Fruit fly (Drosophila melanogaster): ENCODE data around the gene ey.

The ey gene

dm6 chr4:670905-671419 lies 26.5 kb upstream of the ey start, which contains the start of gene CG11360 (continued):
- TF ChIP-seq Dip3 (GFP tag; optimal IDR thresholded peaks at IDR 0.05) (no peak), ind (GFP tag; optimal IDR thresholded peaks at IDR 0.05) (no peak), trem (tag; optimal IDR thresholded peaks at IDR 0.05) (peak; percentile 44), al (GFP tag; IDR thresholded peaks at IDR 0.05) (no peak), CG10959 (GFP tag; IDR thresholded peaks at IDR 0.05) (no peak), Bteb2 (GFP tag; optimal IDR thresholded peaks at IDR 0.05) (no peak), h (optimal IDR thresholded peaks at IDR 0.05) (no peak), CG16863 (GFP tag; optimal IDR thresholded peaks at IDR 0.05) (no peak), NFAT (GFP tag; IDR thresholded peaks at IDR 0.05) (no peak), Hmx (GFP tag; optimal IDR thresholded peaks at IDR 0.05) (no peak), Sry-δ (GFP tag; optimal IDR thresholded peaks at IDR 0.05) (peak; percentile 88), ssp (GFP tag; IDR thresholded peaks at IDR 0.05) (peak; percentile 98), stwl (tag; optimal IDR thresholded peaks at IDR 0.05) (peak; percentile 11), H15 (GFP tag; IDR thresholded peaks at IDR 0.05) (no peak), CG10209 (GFP tag; optimal IDR thresholded peaks at IDR 0.05) (no peak), CG4854 (GFP tag; optimal IDR thresholded peaks at IDR 0.05) (no peak), CG13287 (GFP tag; IDR thresholded peaks at IDR 0.05; ENCODE audit: partially characterized antibody) (peak; percentile 32; the same call in 1 of the 2 replicates), CG2889 (GFP tag; IDR thresholded peaks at IDR 0.05) (no peak), CG11504 (tag; optimal IDR thresholded peaks at IDR 0.05) (no peak), hbn (GFP tag; IDR thresholded peaks at IDR 0.05; ENCODE audit: partially characterized antibody) (no peak), CG1529 (GFP tag; optimal IDR thresholded peaks at IDR 0.05) (no peak), CG30403 (GFP tag; optimal IDR thresholded peaks at IDR 0.05) (no peak), CG4617 (GFP tag; optimal IDR thresholded peaks at IDR 0.05; ENCODE audit: borderline replicate concordance) (peak; percentile 79), Xbp1 (GFP tag; optimal IDR thresholded peaks at IDR 0.05) (peak; percentile 42), CG14050 (GFP tag; IDR thresholded peaks at IDR 0.05) (no peak), CG2120 (GFP tag; optimal IDR thresholded peaks at IDR 0.05) (peak; percentile 5), bbx (GFP tag; IDR thresholded peaks at IDR 0.05; ENCODE audit: partially characterized antibody) (no peak), scrt (GFP tag; optimal IDR thresholded peaks at IDR 0.05) (peak; percentile 47), Lhr (GFP tag; optimal IDR thresholded peaks at IDR 0.05) (peak; percentile 23), pros (GFP tag; optimal IDR thresholded peaks at IDR 0.05) (peak; percentile 73), Dref (GFP tag; IDR thresholded peaks at IDR 0.05) (peak; percentile 77), CG14667 (GFP tag; IDR thresholded peaks at IDR 0.05) (no peak), stc (GFP tag; IDR thresholded peaks at IDR 0.05) (no peak), CG11723 (GFP tag; optimal IDR thresholded peaks at IDR 0.05) (peak; percentile 86), crp (GFP tag; optimal IDR thresholded peaks at IDR 0.05) (no peak), Sry-β (GFP tag; optimal IDR thresholded peaks at IDR 0.05) (peak; percentile 20), CG8944 (GFP tag; optimal IDR thresholded peaks at IDR 0.05) (peak; percentile 17), CG10565 (GFP tag; optimal IDR thresholded peaks at IDR 0.05) (no peak), inv (GFP tag; IDR thresholded peaks at IDR 0.05; ENCODE audit: partially characterized antibody) (peak; percentile 43; the same call in 1 of the 2 replicates), Ptx1 (GFP tag; IDR thresholded peaks at IDR 0.05) (no peak), CG8388 (GFP tag; optimal IDR thresholded peaks at IDR 0.05) (no peak), CG31388 (GFP tag; optimal IDR thresholded peaks at IDR 0.05) (no peak), tup (GFP tag; optimal IDR thresholded peaks at IDR 0.05) (no peak), gem (tag; optimal IDR thresholded peaks at IDR 0.05) (peak; percentile 32), CG15514 (GFP tag; optimal IDR thresholded peaks at IDR 0.05) (no peak), Chrac-16 (GFP tag; optimal IDR thresholded peaks at IDR 0.05) (no peak), dm (GFP tag; optimal IDR thresholded peaks at IDR 0.05) (peak; percentile 11), kni (GFP tag; optimal IDR thresholded peaks at IDR 0.05) (no peak), chinmo (GFP tag; IDR thresholded peaks at IDR 0.05; ENCODE audit: partially characterized antibody) (no peak), crol (GFP tag; IDR thresholded peaks at IDR 0.05) (no peak), pho (GFP tag; optimal IDR thresholded peaks at IDR 0.05) (no peak)
